Fruit fly (Drosophila melanogaster) whole organism, embryonic: ENCODE results near the gene CG45049.

Experiments used
- Antp ChIP-seq: fragments of 200-800 bp; sonication (Bioruptor generic); optimal IDR thresholded peaks from 3 replicates; lab custom pipeline; 2016; ENCODE audit warnings: missing biosample characterization, missing genetic modification characterization
- B-H1 ChIP-seq: fragments of 200-800 bp; sonication (Bioruptor generic); IDR thresholded peaks from 3 replicates; pipeline ENCODE4 v1.3.6; 2022; ENCODE audit warnings: missing biosample characterization, missing genetic modification characterization
- CG10147 ChIP-seq: fragments of 200-800 bp; sonication (Bioruptor generic); optimal IDR thresholded peaks from 2 replicates; lab custom pipeline; 2019; ENCODE audit warnings: missing biosample characterization, mild to moderate bottlenecking, missing genetic modification characterization, moderate library complexity
- CG10462 ChIP-seq: fragments of 200-800 bp; sonication (Bioruptor generic); optimal IDR thresholded peaks from 2 replicates; lab custom pipeline; 2016; ENCODE audit warnings: missing biosample characterization, missing genetic modification characterization
- CG11560 ChIP-seq: fragments of 200-800 bp; sonication (Bioruptor generic); IDR thresholded peaks from 3 replicates; pipeline ENCODE4 v1.3.6; 2022; ENCODE audit warnings: missing biosample characterization, missing genetic modification characterization
- CG12104 ChIP-seq: fragments of 200-800 bp; sonication (Bioruptor generic); optimal IDR thresholded peaks from 3 replicates; lab custom pipeline; 2016; ENCODE audit warnings: missing biosample characterization, missing genetic modification characterization
- CG12659 ChIP-seq: fragments of 200-800 bp; sonication (Bioruptor generic); optimal IDR thresholded peaks from 3 replicates; lab custom pipeline; 2017; ENCODE audit warnings: mild to moderate bottlenecking, missing biosample characterization, missing genetic modification reagents, missing genetic modification characterization
- CG15269 ChIP-seq: fragments of 200-800 bp; sonication (Bioruptor generic); optimal IDR thresholded peaks from 2 replicates; lab custom pipeline; 2018; ENCODE audit warnings: missing biosample characterization, mild to moderate bottlenecking, missing genetic modification characterization, moderate library complexity
- CG16863 ChIP-seq: fragments of 200-800 bp; sonication (Bioruptor generic); optimal IDR thresholded peaks from 3 replicates; lab custom pipeline; 2016; ENCODE audit warnings: missing biosample characterization, missing genetic modification characterization
- CG17802 ChIP-seq: fragments of 200-800 bp; sonication (Bioruptor generic); optimal IDR thresholded peaks from 2 replicates; lab custom pipeline; 2018; ENCODE audit warnings: missing biosample characterization, mild to moderate bottlenecking, missing genetic modification characterization, moderate library complexity
- CG18764 ChIP-seq: fragments of 200-800 bp; sonication (Bioruptor generic); optimal IDR thresholded peaks from 3 replicates; lab custom pipeline; 2016; ENCODE audit warnings: missing biosample characterization, missing genetic modification characterization
- CG2678 ChIP-seq: fragments of 200-800 bp; sonication (Bioruptor generic); optimal IDR thresholded peaks from 3 replicates; lab custom pipeline; 2019; ENCODE audit warnings: missing biosample characterization, mild to moderate bottlenecking, missing genetic modification characterization, moderate library complexity
- CG31365 ChIP-seq: fragments of 200-800 bp; sonication (Bioruptor generic); optimal IDR thresholded peaks from 2 replicates; lab custom pipeline; 2018; ENCODE audit warnings: missing biosample characterization, mild to moderate bottlenecking, missing genetic modification characterization
- CG34422 ChIP-seq: fragments of 200-800 bp; sonication (Bioruptor generic); IDR thresholded peaks from 3 replicates; pipeline ENCODE4 v1.3.6; 2022; ENCODE audit warnings: missing biosample characterization, missing genetic modification characterization
- CG4282 ChIP-seq: fragments of 200-800 bp; sonication (Bioruptor generic); optimal IDR thresholded peaks from 2 replicates; lab custom pipeline; 2016; ENCODE audit warnings: missing biosample characterization, missing genetic modification characterization
- CG4730 ChIP-seq: fragments of 200-800 bp; sonication (Bioruptor generic); IDR thresholded peaks from 2 replicates; pipeline ENCODE4 v1.3.6; 2022; ENCODE audit warnings: missing biosample characterization, missing genetic modification characterization
- CG5180 ChIP-seq: fragments of 200-800 bp; sonication (Bioruptor generic); optimal IDR thresholded peaks from 3 replicates; lab custom pipeline; 2017; ENCODE audit warnings: missing biosample characterization, missing genetic modification characterization, mild to moderate bottlenecking, moderate library complexity, missing genetic modification reagents
- CG6272 ChIP-seq: fragments of 200-800 bp; sonication (Bioruptor generic); IDR thresholded peaks from 2 replicates; pipeline ENCODE4 v1.3.6; 2022; ENCODE audit warnings: missing biosample characterization, missing genetic modification characterization
- CG7963 ChIP-seq: fragments of 200-800 bp; sonication (Bioruptor generic); IDR thresholded peaks from 3 replicates; pipeline ENCODE4 v1.3.6; 2022; ENCODE audit warnings: missing biosample characterization, missing genetic modification characterization; ENCODE audit not compliant: partially characterized antibody
- CkIIα-i1 ChIP-seq: fragments of 200-800 bp; sonication (Bioruptor generic); IDR thresholded peaks from 2 replicates; pipeline ENCODE4 v1.3.6; 2022; ENCODE audit warnings: missing biosample characterization, missing genetic modification characterization
- Eip74EF ChIP-seq, 2 experiments: fragments of 200-800 bp in 1 of 2; fragments of >200 bp in 1 of 2; sonication (Bioruptor generic) in 1 of 2; optimal IDR thresholded peaks; 2 replicates each; lab custom pipeline; 2017 to 2019; ENCODE audit warnings: missing biosample characterization in 2 of 2, missing genetic modification characterization in 2 of 2, mild to moderate bottlenecking in 1 of 2, moderate library complexity in 1 of 2
- Hmx ChIP-seq: fragments of 200-800 bp; sonication (Bioruptor generic); optimal IDR thresholded peaks from 2 replicates; lab custom pipeline; 2016; ENCODE audit warnings: missing biosample characterization, missing genetic modification characterization
- Hr51 ChIP-seq, 2 experiments: fragments of 200-800 bp; sonication (Bioruptor generic); optimal IDR thresholded peaks; 2 replicates in 1 of 2; 3 replicates in 1 of 2; lab custom pipeline; 2016 to 2018; ENCODE audit warnings: missing biosample characterization in 2 of 2, missing genetic modification characterization in 2 of 2, mild to moderate bottlenecking in 1 of 2, moderate library complexity in 1 of 2
- Kr ChIP-seq: fragments of 200-800 bp; sonication (Bioruptor generic); optimal IDR thresholded peaks from 2 replicates; lab custom pipeline; 2017; ENCODE audit warnings: missing biosample characterization, mild to moderate bottlenecking, missing genetic modification characterization
- Mrtf ChIP-seq: fragments of 200-800 bp; sonication (Bioruptor generic); IDR thresholded peaks from 3 replicates; pipeline ENCODE4 v1.3.6; 2022; ENCODE audit warnings: missing biosample characterization, missing genetic modification characterization
- Oaz ChIP-seq: fragments of 200-800 bp; sonication (Bioruptor generic); IDR thresholded peaks from 2 replicates; pipeline ENCODE4 v1.3.6; 2022; ENCODE audit warnings: missing biosample characterization, missing genetic modification characterization
- Ravus ChIP-seq: fragments of 200-800 bp; sonication (Bioruptor generic); IDR thresholded peaks from 2 replicates; pipeline ENCODE4 v1.3.6; 2022; ENCODE audit warnings: missing biosample characterization, missing genetic modification characterization
- Rfx ChIP-seq: fragments of 200-800 bp; sonication (Bioruptor generic); IDR thresholded peaks from 2 replicates; pipeline ENCODE4 v1.3.6; 2022; ENCODE audit warnings: missing biosample characterization, missing genetic modification characterization
- YL-1 ChIP-seq: fragments of 200-800 bp; sonication (Bioruptor generic); optimal IDR thresholded peaks from 3 replicates; lab custom pipeline; 2017; ENCODE audit warnings: missing biosample characterization, mild to moderate bottlenecking, missing genetic modification characterization
- ara ChIP-seq: fragments of 200-800 bp; sonication (Bioruptor generic); IDR thresholded peaks from 2 replicates; pipeline ENCODE4 v1.3.6; 2022; ENCODE audit warnings: missing biosample characterization, missing genetic modification characterization
- ato ChIP-seq: fragments of 200-800 bp; sonication (Bioruptor generic); IDR thresholded peaks from 2 replicates; pipeline ENCODE4 v1.3.6; 2022; ENCODE audit warnings: missing biosample characterization, missing genetic modification characterization; ENCODE audit not compliant: partially characterized antibody
- chif ChIP-seq, 2 experiments: fragments of 200-800 bp; sonication (Bioruptor generic); optimal IDR thresholded peaks; 3 replicates each; lab custom pipeline; 2016; ENCODE audit warnings: missing biosample characterization in 2 of 2, missing genetic modification characterization in 2 of 2
- esg ChIP-seq: fragments of 200-800 bp; sonication (Bioruptor generic); conservative IDR thresholded peaks from 2 replicates; pipeline ENCODE4 v1.3.6; 2022; ENCODE audit warnings: missing biosample characterization, missing genetic modification characterization
- ewg ChIP-seq: fragments of 200-800 bp; sonication (Bioruptor generic); optimal IDR thresholded peaks from 3 replicates; lab custom pipeline; 2017; ENCODE audit warnings: mild to moderate bottlenecking, missing biosample characterization, missing genetic modification reagents, missing genetic modification characterization
- eyg ChIP-seq: fragments of 200-800 bp; sonication (Bioruptor generic); optimal IDR thresholded peaks from 3 replicates; lab custom pipeline; 2016; ENCODE audit warnings: missing biosample characterization, missing genetic modification characterization
- fu2 ChIP-seq: fragments of 200-800 bp; sonication (Bioruptor generic); optimal IDR thresholded peaks from 2 replicates; lab custom pipeline; 2016; ENCODE audit warnings: missing biosample characterization, missing genetic modification characterization
- gcm2 ChIP-seq: fragments of 200-800 bp; sonication (Bioruptor generic); optimal IDR thresholded peaks from 2 replicates; lab custom pipeline; 2016; ENCODE audit warnings: missing biosample characterization, missing genetic modification characterization
- her ChIP-seq: fragments of 200-800 bp; sonication (Bioruptor generic); optimal IDR thresholded peaks from 2 replicates; lab custom pipeline; 2016; ENCODE audit warnings: missing biosample characterization, missing genetic modification characterization
- insv ChIP-seq, 2 experiments: fragments of 200-800 bp; sonication (Bioruptor generic); optimal IDR thresholded peaks; 3 replicates each; lab custom pipeline; 2016 to 2018; ENCODE audit warnings: missing biosample characterization in 2 of 2, missing genetic modification characterization in 2 of 2
- lab ChIP-seq: fragments of 200-800 bp; sonication (Bioruptor generic); optimal IDR thresholded peaks from 3 replicates; lab custom pipeline; 2017; ENCODE audit warnings: missing biosample characterization, missing genetic modification characterization, mild to moderate bottlenecking, moderate library complexity, missing genetic modification reagents
- nom ChIP-seq: fragments of 200-800 bp; sonication (Bioruptor generic); optimal IDR thresholded peaks from 2 replicates; lab custom pipeline; 2017; ENCODE audit warnings: missing biosample characterization, missing genetic modification characterization, mild to moderate bottlenecking, moderate library complexity, missing genetic modification reagents
- odd ChIP-seq: fragments of 200-800 bp; sonication (Bioruptor generic); optimal IDR thresholded peaks from 2 replicates; lab custom pipeline; 2017; ENCODE audit warnings: missing biosample characterization, mild to moderate bottlenecking, missing genetic modification characterization
- seq ChIP-seq: fragments of 200-800 bp; sonication (Bioruptor generic); IDR thresholded peaks from 2 replicates; pipeline ENCODE4 v1.3.6; 2022; ENCODE audit warnings: missing biosample characterization, missing genetic modification characterization
- ssp ChIP-seq: fragments of 200-800 bp; sonication (Bioruptor generic); IDR thresholded peaks from 2 replicates; pipeline ENCODE4 v1.3.6; 2022; ENCODE audit warnings: missing biosample characterization, missing genetic modification characterization
- stc ChIP-seq: fragments of 200-800 bp; sonication (Bioruptor generic); IDR thresholded peaks from 2 replicates; pipeline ENCODE4 v1.3.6; 2022; ENCODE audit warnings: missing biosample characterization, missing genetic modification characterization
- tin ChIP-seq: fragments of 200-800 bp; sonication (Bioruptor generic); optimal IDR thresholded peaks from 3 replicates; lab custom pipeline; 2016; ENCODE audit warnings: missing biosample characterization, missing genetic modification characterization
- tio ChIP-seq: fragments of 200-800 bp; sonication (Bioruptor generic); optimal IDR thresholded peaks from 2 replicates; lab custom pipeline; 2017; ENCODE audit warnings: missing biosample characterization, missing genetic modification characterization, inconsistent platforms
- trh ChIP-seq: fragments of 200-800 bp; sonication (Bioruptor generic); optimal IDR thresholded peaks from 2 replicates; lab custom pipeline; 2016; ENCODE audit warnings: missing biosample characterization, missing genetic modification characterization
- wor ChIP-seq: fragments of 200-800 bp; sonication (Bioruptor generic); IDR thresholded peaks from 2 replicates; pipeline ENCODE4 v1.3.6; 2022; ENCODE audit warnings: missing biosample characterization, missing genetic modification characterization
- zf30C ChIP-seq: fragments of 200-800 bp; sonication (Bioruptor generic); optimal IDR thresholded peaks from 3 replicates; lab custom pipeline; 2018; ENCODE audit warnings: missing biosample characterization, mild to moderate bottlenecking, missing genetic modification characterization

Gene CG45049

dm6 chr3R:22684044-22684947, 42.5 kb upstream of the CG45049 start (continued):
- peak; percentile 16 for TF ChIP-seq CG2678
- TF ChIP-seq tio (GFP tag; lab: Kevin White, UChicago) = no peak
- no peak for TF ChIP-seq CG6272 (GFP tag; lab: Robert Waterston, UW)
- TF ChIP-seq CG5180 (GFP tag; lab: Kevin White, UChicago) = no peak
- no peak for TF ChIP-seq Hmx (GFP tag; lab: Kevin White, UChicago)
- TF ChIP-seq Rfx (GFP tag; lab: Robert Waterston, UW) = no peak
- TF ChIP-seq eyg (GFP tag; lab: Kevin White, UChicago) = peak; percentile 13
- no peak for TF ChIP-seq chif (GFP tag; optimal IDR thresholded peaks at IDR 0.05; lab: Kevin White, UChicago)
- TF ChIP-seq gcm2 (GFP tag; lab: Kevin White, UChicago) = no peak
- TF ChIP-seq CG10462 (GFP tag; lab: Kevin White, UChicago) = no peak
- TF ChIP-seq CG4282 (GFP tag; lab: Kevin White, UChicago) = no peak
- no peak for TF ChIP-seq Oaz (GFP tag; lab: Robert Waterston, UW)
- no peak for TF ChIP-seq CG7963 (GFP tag; lab: Robert Waterston, UW)
- no peak for TF ChIP-seq zf30C (GFP tag; lab: Kevin White, UChicago)
- no peak for TF ChIP-seq Hr51 (GFP tag; optimal IDR thresholded peaks at IDR 0.05; lab: Kevin White, UChicago)
- no peak for TF ChIP-seq wor
- no peak for TF ChIP-seq B-H1 (GFP tag; lab: Robert Waterston, UW)
- no peak for TF ChIP-seq Mrtf (GFP tag; lab: Robert Waterston, UW)
- TF ChIP-seq ara (GFP tag; lab: Robert Waterston, UW) = no peak
- no peak for TF ChIP-seq seq (GFP tag; lab: Robert Waterston, UW)
- peak; percentile 41 for TF ChIP-seq lab
- TF ChIP-seq trh (GFP tag; lab: Kevin White, UChicago) = no peak
- TF ChIP-seq Ravus (GFP tag; lab: Robert Waterston, UW) = no peak
- no peak for TF ChIP-seq fu2 (GFP tag; lab: Kevin White, UChicago)
- TF ChIP-seq CG12104 = no peak
- no peak for TF ChIP-seq odd (GFP tag; lab: Kevin White, UChicago)
- TF ChIP-seq Eip74EF (GFP tag; optimal IDR thresholded peaks at IDR 0.05; lab: Kevin White, UChicago) = no peak
- no peak for TF ChIP-seq CG12659 (GFP tag; lab: Kevin White, UChicago)
- no peak for TF ChIP-seq CG4730 (GFP tag; lab: Robert Waterston, UW)
- TF ChIP-seq tin = no peak
- TF ChIP-seq Antp (GFP tag; lab: Kevin White, UChicago) = no peak
- no peak for TF ChIP-seq ssp (GFP tag; lab: Robert Waterston, UW)
- TF ChIP-seq insv (GFP tag; optimal IDR thresholded peaks at IDR 0.05; lab: Kevin White, UChicago) = no peak
- TF ChIP-seq YL-1 (GFP tag; lab: Kevin White, UChicago) = no peak
- TF ChIP-seq ato (GFP tag; lab: Robert Waterston, UW) = no peak
- no peak for TF ChIP-seq CG31365 (tag; lab: Kevin White, UChicago)
- TF ChIP-seq CG11560 (tag; lab: Robert Waterston, UW) = no peak
- TF ChIP-seq CG16863 (GFP tag; lab: Kevin White, UChicago) = no peak
- no peak for TF ChIP-seq ewg (GFP tag; lab: Kevin White, UChicago)
- no peak for TF ChIP-seq CG18764
- TF ChIP-seq CG34422 (GFP tag; lab: Robert Waterston, UW) = no peak
- TF ChIP-seq CG10147 (GFP tag; lab: Kevin White, UChicago) = no peak
- no peak for TF ChIP-seq Kr (GFP tag; lab: Kevin White, UChicago)
- TF ChIP-seq CG17802 (tag; lab: Kevin White, UChicago) = no peak
- TF ChIP-seq stc = no peak
- peak; percentile 41 for TF ChIP-seq nom
- no peak for TF ChIP-seq her (GFP tag; lab: Kevin White, UChicago)
- TF ChIP-seq CkIIα-i1 = no peak
- no peak for TF ChIP-seq CG15269 (tag; lab: Kevin White, UChicago)
- no peak for TF ChIP-seq esg
